Worm (Caenorhabditis elegans): ENCODE results near the gene F59A1.18.

- no peak for TF ChIP-seq spr-1 (tag; optimal IDR thresholded peaks at IDR 0.05)
- TF ChIP-seq attf-4 (tag; optimal IDR thresholded peaks at IDR 0.05): no peak
- peak; percentile 68; the same call in 1 of the 2 replicates for TF ChIP-seq tra-1 (GFP tag; IDR thresholded peaks at IDR 0.05)
- TF ChIP-seq pqm-1 (tag; optimal IDR thresholded peaks at IDR 0.05): peak; percentile 99
- TF ChIP-seq egl-27 (tag; optimal IDR thresholded peaks at IDR 0.05): no peak
- no peak for TF ChIP-seq lim-7 (GFP tag; IDR thresholded peaks at IDR 0.05)
- TF ChIP-seq ceh-28 (tag; optimal IDR thresholded peaks at IDR 0.05): no peak
- no peak for TF ChIP-seq nhr-237 (tag; optimal IDR thresholded peaks at IDR 0.05)
- TF ChIP-seq nhr-102 (tag; optimal IDR thresholded peaks at IDR 0.05): no peak
- no peak for TF ChIP-seq nhr-76 (tag; optimal IDR thresholded peaks at IDR 0.05)
- TF ChIP-seq vab-7 (GFP tag; IDR thresholded peaks at IDR 0.05): no peak
Observed at ce11 chrV:17714330-17714729, 27.6 kb upstream of the F59A1.18 start, which contains the start of gene twk-33.

Data from whole organism, L4 larva.